Fruit fly (Drosophila melanogaster) whole organism, embryonic: ENCODE data around the gene CG13247.

ENCODE experiments used
- CG12071 ChIP-seq: fragments of 200-800 bp; sonication (Bioruptor generic); optimal IDR thresholded peaks from 3 replicates; lab custom pipeline; 2018; ENCODE audit warnings: missing biosample characterization, mild to moderate bottlenecking, missing genetic modification characterization
- CG3065 ChIP-seq: fragments of 200-800 bp; sonication (Bioruptor generic); optimal IDR thresholded peaks from 2 replicates; lab custom pipeline; 2016; ENCODE audit warnings: missing biosample characterization, missing genetic modification characterization
- CG34224 ChIP-seq: fragments of 200-800 bp; sonication (Bioruptor generic); IDR thresholded peaks from 3 replicates; pipeline ENCODE4 v1.3.6; 2022; ENCODE audit warnings: missing biosample characterization, missing genetic modification characterization; ENCODE audit not compliant: partially characterized antibody
- Lim3 ChIP-seq: fragments of 200-800 bp; sonication (Bioruptor generic); IDR thresholded peaks from 2 replicates; pipeline ENCODE4 v1.3.6; 2022; ENCODE audit warnings: missing biosample characterization, missing genetic modification characterization
- Oaz ChIP-seq: fragments of 200-800 bp; sonication (Bioruptor generic); IDR thresholded peaks from 2 replicates; pipeline ENCODE4 v1.3.6; 2022; ENCODE audit warnings: missing biosample characterization, missing genetic modification characterization
- Sox102F ChIP-seq: fragments of 200-800 bp; sonication (Bioruptor generic); optimal IDR thresholded peaks from 2 replicates; lab custom pipeline; 2018; ENCODE audit warnings: missing biosample characterization, mild to moderate bottlenecking, missing genetic modification characterization, moderate library complexity
- Stat92E ChIP-seq, 3 experiments: fragments of >200 bp in 2 of 3; fragments of 200-800 bp in 1 of 3; sonication (Bioruptor generic) in 1 of 3; optimal IDR thresholded peaks; 2 replicates each; lab custom pipeline; 2017 to 2019; ENCODE audit warnings: missing biosample characterization in 3 of 3, missing genetic modification characterization in 3 of 3, mild to moderate bottlenecking in 1 of 3, moderate library complexity in 1 of 3
- crp ChIP-seq, 2 experiments: fragments of 200-800 bp; sonication (Bioruptor generic); optimal IDR thresholded peaks; 2 replicates in 1 of 2; 3 replicates in 1 of 2; lab custom pipeline; 2017; ENCODE audit warnings: missing biosample characterization in 2 of 2, missing genetic modification characterization in 2 of 2, mild to moderate bottlenecking in 1 of 2, moderate library complexity in 1 of 2
- eve ChIP-seq, 2 experiments: fragments of >200 bp; optimal IDR thresholded peaks; 2 replicates each; lab custom pipeline; 2017; ENCODE audit warnings: missing biosample characterization in 2 of 2, missing genetic modification characterization in 2 of 2
- psq ChIP-seq: fragments of 200-800 bp; sonication (Bioruptor generic); optimal IDR thresholded peaks from 2 replicates; lab custom pipeline; 2017; ENCODE audit warnings: missing biosample characterization, missing genetic modification characterization
- run ChIP-seq: fragments of 200-800 bp; sonication (Bioruptor generic); optimal IDR thresholded peaks from 3 replicates; lab custom pipeline; 2018; ENCODE audit warnings: missing biosample characterization, mild to moderate bottlenecking, missing genetic modification characterization
- tll ChIP-seq, 2 experiments: fragments of 200-800 bp in 1 of 2; fragments of >200 bp in 1 of 2; sonication (Bioruptor generic) in 1 of 2; optimal IDR thresholded peaks; 2 replicates each; lab custom pipeline; 2017 to 2019; ENCODE audit warnings: missing biosample characterization in 2 of 2, missing genetic modification characterization in 2 of 2, mild to moderate bottlenecking in 1 of 2, moderate library complexity in 1 of 2
- yki ChIP-seq: fragments of >200 bp; optimal IDR thresholded peaks from 3 replicates; lab custom pipeline; 2018

dm6 chr3L:20399550-20400109 lies 29.5 kb downstream of the CG13247 start:
- peak; percentile 86 for TF ChIP-seq run (tag; lab: Kevin White, UChicago)
- TF ChIP-seq tll (GFP tag; optimal IDR thresholded peaks at IDR 0.05; lab: Kevin White, UChicago), result no peak
- peak; percentile 77 for TF ChIP-seq CG3065 (GFP tag; lab: Kevin White, UChicago)
- TF ChIP-seq Sox102F (GFP tag; lab: Kevin White, UChicago), result peak; percentile 92
- peak; percentile 70 for TF ChIP-seq psq (GFP tag; lab: Kevin White, UChicago)
- no peak for TF ChIP-seq yki (lab: Kevin White, UChicago)
- TF ChIP-seq crp (GFP tag; optimal IDR thresholded peaks at IDR 0.05; lab: Kevin White, UChicago), result peak in 1 of 2 experiments; percentile 46
- no peak for TF ChIP-seq Stat92E (GFP tag; optimal IDR thresholded peaks at IDR 0.05; lab: Kevin White, UChicago)
- TF ChIP-seq eve (GFP tag; optimal IDR thresholded peaks at IDR 0.05; lab: Kevin White, UChicago), result peak in 1 of 2 experiments; percentile 91
- peak; percentile 69 for TF ChIP-seq Oaz (GFP tag; lab: Robert Waterston, UW)
- no peak for TF ChIP-seq CG34224 (GFP tag; lab: Robert Waterston, UW)
- TF ChIP-seq CG12071 (GFP tag; lab: Kevin White, UChicago), result peak; percentile 77
- peak; percentile 52; the same call in 1 of the 2 replicates for TF ChIP-seq Lim3 (GFP tag; lab: Robert Waterston, UW)
